Fruit fly (Drosophila melanogaster): ENCODE measurements around the gene elm.

dm6 chr3R:5610656-5611055, 44.0 kb downstream of the elm start:
- TF ChIP-seq CTCF (optimal IDR thresholded peaks at IDR 0.05) (no peak), CG8478 (optimal IDR thresholded peaks at IDR 0.05) (no peak)
